Worm (Caenorhabditis elegans): ENCODE results near the gene sir-2.2.

ce11 chrX:13379072-13379471 lies 51.2 kb downstream of the sir-2.2 start:
- no peak for TF ChIP-seq ama-1 (optimal IDR thresholded peaks at IDR 0.05)
- TF ChIP-seq sea-1 (GFP tag; conservative IDR thresholded peaks at IDR 0.05): no peak
- TF ChIP-seq scrt-1 (GFP tag; IDR thresholded peaks at IDR 0.05): no peak
- no peak for TF ChIP-seq flt-1 (GFP tag; IDR thresholded peaks at IDR 0.05)
- TF ChIP-seq pes-1 (GFP tag; IDR thresholded peaks at IDR 0.05): no peak
- TF ChIP-seq hmg-4 (GFP tag; optimal IDR thresholded peaks at IDR 0.05): no peak
- TF ChIP-seq F13C5.2 (tag; optimal IDR thresholded peaks at IDR 0.05): no peak
- TF ChIP-seq tbx-11 (GFP tag; IDR thresholded peaks at IDR 0.05): no peak

Measured in whole organism, early embryonic.